Worm (Caenorhabditis elegans) whole organism, mixed stage, embryonic: ENCODE measurements around the gene bath-26.

Experiments used
- M03D4.4 ChIP-seq: sonication (generic microtip); optimal IDR thresholded peaks from 2 replicates; lab custom pipeline; 2017; ENCODE audit warnings: mild to moderate bottlenecking, missing genetic modification characterization, missing compliant biosample characterization
- bed-3 ChIP-seq: fragments of 200-800 bp; sonication (Bioruptor generic); optimal IDR thresholded peaks from 3 replicates; lab custom pipeline; 2018; ENCODE audit warnings: mild to moderate bottlenecking, missing genetic modification characterization, moderate library complexity, missing compliant biosample characterization
- blmp-1 ChIP-seq: fragments of 150-350 bp; optimal IDR thresholded peaks from 2 replicates; lab custom pipeline; 2014; ENCODE audit warnings: missing biosample characterization, missing genetic modification characterization
- ceh-39 ChIP-seq: fragments of 150-350 bp; optimal IDR thresholded peaks from 2 replicates; lab custom pipeline; 2014; ENCODE audit warnings: missing biosample characterization, missing genetic modification characterization
- ceh-43 ChIP-seq: fragments of 200-800 bp; sonication (Bioruptor generic); optimal IDR thresholded peaks from 2 replicates; lab custom pipeline; 2018; ENCODE audit warnings: mild to moderate bottlenecking, missing genetic modification characterization, moderate library complexity, missing compliant biosample characterization
- ces-1 ChIP-seq: fragments of 150-350 bp; optimal IDR thresholded peaks from 2 replicates; lab custom pipeline; 2014; ENCODE audit warnings: missing biosample characterization, missing genetic modification reagents, missing genetic modification characterization
- cnd-1 ChIP-seq: fragments of 200-800 bp; sonication (Bioruptor generic); optimal IDR thresholded peaks from 2 replicates; lab custom pipeline; 2018; ENCODE audit warnings: mild to moderate bottlenecking, missing genetic modification characterization, missing compliant biosample characterization
- drap-1 ChIP-seq: fragments of 200-800 bp; sonication (Bioruptor generic); optimal IDR thresholded peaks from 3 replicates; lab custom pipeline; 2018; ENCODE audit warnings: mild to moderate bottlenecking, missing genetic modification characterization, missing compliant biosample characterization
- elt-1 ChIP-seq: sonication (generic microtip); optimal IDR thresholded peaks from 2 replicates; lab custom pipeline; 2017; ENCODE audit warnings: missing genetic modification characterization, mild to moderate bottlenecking, missing compliant biosample characterization, antibody characterized with exemption, moderate library complexity, borderline replicate concordance; ENCODE audit not compliant: insufficient read depth
- elt-3 ChIP-seq: fragments of 150-350 bp; optimal IDR thresholded peaks from 2 replicates; lab custom pipeline; 2014; ENCODE audit warnings: missing biosample characterization, missing genetic modification characterization
- flh-1 ChIP-seq: fragments of 200-800 bp; sonication (Bioruptor generic); optimal IDR thresholded peaks from 2 replicates; lab custom pipeline; 2018; ENCODE audit warnings: mild to moderate bottlenecking, missing genetic modification characterization, moderate library complexity, missing compliant biosample characterization
- ham-2 ChIP-seq: fragments of 200-800 bp; sonication (Bioruptor generic); optimal IDR thresholded peaks from 2 replicates; lab custom pipeline; 2018; ENCODE audit warnings: mild to moderate bottlenecking, missing genetic modification characterization, missing compliant biosample characterization
- lin-13 ChIP-seq: fragments of 150-350 bp; optimal IDR thresholded peaks from 2 replicates; lab custom pipeline; 2014; ENCODE audit warnings: missing biosample characterization, missing genetic modification characterization
- lin-32 ChIP-seq: fragments of 200-800 bp; sonication (Bioruptor generic); optimal IDR thresholded peaks from 2 replicates; lab custom pipeline; 2018; ENCODE audit warnings: mild to moderate bottlenecking, missing genetic modification characterization, missing compliant biosample characterization
- lsy-2 ChIP-seq: fragments of 150-350 bp; optimal IDR thresholded peaks from 2 replicates; lab custom pipeline; 2014; ENCODE audit warnings: missing biosample characterization, missing genetic modification characterization
- mab-5 ChIP-seq: fragments of 150-350 bp; optimal IDR thresholded peaks from 2 replicates; lab custom pipeline; 2014; ENCODE audit warnings: missing biosample characterization, missing genetic modification characterization
- mep-1 ChIP-seq: fragments of 150-350 bp; optimal IDR thresholded peaks from 2 replicates; lab custom pipeline; 2017; ENCODE audit warnings: missing biosample characterization, missing genetic modification reagents, missing genetic modification characterization, inconsistent platforms
- mls-2 ChIP-seq: sonication (generic microtip); optimal IDR thresholded peaks from 2 replicates; lab custom pipeline; 2016; ENCODE audit warnings: mild to moderate bottlenecking, missing genetic modification characterization, moderate library complexity, missing compliant biosample characterization
- nhr-2 ChIP-seq: fragments of 150-350 bp; optimal IDR thresholded peaks from 2 replicates; lab custom pipeline; 2014; ENCODE audit warnings: missing biosample characterization, missing genetic modification characterization
- nhr-237 ChIP-seq: fragments of 150-350 bp; optimal IDR thresholded peaks from 2 replicates; lab custom pipeline; 2014; ENCODE audit warnings: missing biosample characterization, missing genetic modification characterization
- nhr-28 ChIP-seq: fragments of 150-350 bp; optimal IDR thresholded peaks from 2 replicates; lab custom pipeline; 2014; ENCODE audit warnings: missing biosample characterization, missing genetic modification characterization
- pha-4 ChIP-seq: fragments of 150-350 bp; optimal IDR thresholded peaks from 2 replicates; lab custom pipeline; 2018; ENCODE audit warnings: missing biosample characterization, missing genetic modification reagents, missing genetic modification characterization
- sem-2 ChIP-seq: fragments of 200-800 bp; sonication (Bioruptor generic); optimal IDR thresholded peaks from 2 replicates; lab custom pipeline; 2018; ENCODE audit warnings: mild to moderate bottlenecking, missing genetic modification characterization, missing compliant biosample characterization
- snpc-4 ChIP-seq: fragments of 150-350 bp; optimal IDR thresholded peaks from 2 replicates; lab custom pipeline; 2014; ENCODE audit warnings: missing biosample characterization, missing genetic modification characterization
- sptf-1 ChIP-seq: sonication (generic microtip); optimal IDR thresholded peaks from 2 replicates; lab custom pipeline; 2017; ENCODE audit warnings: mild to moderate bottlenecking, missing genetic modification characterization, moderate library complexity, missing compliant biosample characterization
- tbx-8 ChIP-seq: fragments of 200-800 bp; sonication (Bioruptor generic); optimal IDR thresholded peaks from 2 replicates; lab custom pipeline; 2018; ENCODE audit warnings: mild to moderate bottlenecking, missing genetic modification characterization, moderate library complexity, missing compliant biosample characterization
- unc-120 ChIP-seq: sonication (generic microtip); optimal IDR thresholded peaks from 2 replicates; lab custom pipeline; 2017; ENCODE audit warnings: missing genetic modification characterization, missing compliant biosample characterization; ENCODE audit not compliant: poor library complexity, severe bottlenecking
- unc-39 ChIP-seq: fragments of 150-350 bp; optimal IDR thresholded peaks from 2 replicates; lab custom pipeline; 2014; ENCODE audit warnings: missing biosample characterization, missing genetic modification characterization
- zip-8 ChIP-seq: fragments of 150-350 bp; optimal IDR thresholded peaks from 2 replicates; lab custom pipeline; 2014; ENCODE audit warnings: missing biosample characterization, missing genetic modification characterization
- ztf-11 ChIP-seq: fragments of 150-350 bp; optimal IDR thresholded peaks from 2 replicates; lab custom pipeline; 2014; ENCODE audit warnings: missing biosample characterization, missing genetic modification characterization

Gene bath-26

ce11 chrII:1610630-1611029 is 10.1 kb upstream of the bath-26 start, which contains the start of gene fbxa-163:
Gene fbxa-163 (minus strand): TSS chrII:1610730.
- TF ChIP-seq ces-1 (no peak), M03D4.4 (tag; lab: Kevin White, UChicago) (no peak), ceh-39 (tag; lab: Kevin White, UChicago) (no peak), blmp-1 (no peak), drap-1 (GFP tag; lab: Kevin White, UChicago) (no peak), elt-1 (no peak), lin-13 (tag; lab: Kevin White, UChicago) (no peak), pha-4 (tag; lab: Kevin White, UChicago) (no peak)

- TF ChIP-seq flh-1 (GFP tag; lab: Kevin White, UChicago), result no peak
- no peak for TF ChIP-seq lsy-2 (tag; lab: Kevin White, UChicago)
- no peak for TF ChIP-seq nhr-237 (tag; lab: Kevin White, UChicago)
Measured at ce11 chrII:1608915-1609314, 8.4 kb upstream of the bath-26 start.

DNA sequence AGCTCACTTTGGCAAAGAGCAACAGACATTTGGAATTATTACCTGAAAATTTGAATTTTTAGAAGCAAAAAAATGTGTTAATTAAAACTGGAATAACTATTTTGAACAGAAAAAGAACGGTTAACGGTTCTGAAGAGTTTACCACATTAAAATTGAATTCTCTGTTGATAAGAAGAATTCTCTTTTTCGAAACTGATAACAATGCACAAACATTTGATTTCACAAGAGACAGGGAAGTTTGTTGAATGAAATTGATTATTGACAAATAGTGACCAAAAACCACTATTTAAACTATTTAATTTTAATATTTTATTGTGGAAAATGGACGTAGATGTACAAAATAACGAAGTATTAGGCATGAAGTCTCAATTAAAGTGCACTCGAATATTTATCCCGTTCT is 7.0 kb upstream of the bath-26 start:
- TF ChIP-seq ceh-43 (no peak), elt-1 (no peak), lin-13 (tag; lab: Kevin White, UChicago) (no peak), pha-4 (tag; lab: Kevin White, UChicago) (no peak), bed-3 (no peak), nhr-2 (tag; lab: Kevin White, UChicago) (no peak), blmp-1 (no peak), mab-5 (tag; lab: Kevin White, UChicago) (no peak), zip-8 (tag; lab: Kevin White, UChicago) (no peak), lin-32 (no peak), elt-3 (tag; lab: Kevin White, UChicago) (no peak), nhr-28 (tag; lab: Kevin White, UChicago) (no peak), snpc-4 (tag; lab: Kevin White, UChicago) (no peak)

DNA sequence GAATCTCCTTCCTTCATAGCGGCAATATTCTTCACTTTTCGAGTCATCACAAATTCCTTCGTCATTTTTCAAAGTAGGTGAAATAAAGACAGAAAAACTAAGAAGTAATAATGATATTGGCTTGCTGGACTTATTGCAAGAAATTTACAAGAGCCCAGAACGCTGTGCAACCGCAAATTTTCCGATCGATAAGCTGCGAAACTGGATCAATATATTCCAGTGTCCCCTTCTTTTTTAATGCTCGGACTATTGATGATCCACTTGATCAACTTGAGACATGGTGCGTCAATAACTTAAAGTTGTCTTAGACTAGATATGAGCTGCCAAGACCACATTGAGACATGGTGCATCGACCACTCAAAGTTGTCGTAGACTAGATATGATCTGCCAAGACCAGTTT is 5.5 kb upstream of the bath-26 start, which contains the start of gene bath-33:
bath-33 (minus strand) TSS at position 101 of the 400 bp plus-strand sequence.
- TF ChIP-seq mab-5 (tag; lab: Kevin White, UChicago), result no peak
- no peak for TF ChIP-seq mls-2 (tag; lab: Kevin White, UChicago)
- no peak for TF ChIP-seq sem-2 (GFP tag; lab: Kevin White, UChicago)
- TF ChIP-seq unc-120 (tag; lab: Kevin White, UChicago), result no peak
- TF ChIP-seq ceh-43, result no peak
- TF ChIP-seq mep-1 (tag; lab: Kevin White, UChicago), result no peak
- no peak for TF ChIP-seq flh-1 (GFP tag; lab: Kevin White, UChicago)
- TF ChIP-seq tbx-8, result no peak
- no peak for TF ChIP-seq bed-3
- TF ChIP-seq pha-4 (tag; lab: Kevin White, UChicago), result no peak
- no peak for TF ChIP-seq nhr-237 (tag; lab: Kevin White, UChicago)
- no peak for TF ChIP-seq ztf-11 (tag; lab: Kevin White, UChicago)
- no peak for TF ChIP-seq cnd-1
- TF ChIP-seq elt-1, result no peak
- TF ChIP-seq, all 35 proteins: peak for 0

- TF ChIP-seq elt-1 (peak; percentile 73), unc-39 (tag; lab: Kevin White, UChicago) (no peak)
Measured at ce11 chrII:1605010-1605409, 4.4 kb upstream of the bath-26 start.

- TF ChIP-seq sptf-1 (tag; lab: Kevin White, UChicago) (no peak), pha-4 (tag; lab: Kevin White, UChicago) (no peak), ham-2 (GFP tag; lab: Kevin White, UChicago) (no peak), unc-120 (tag; lab: Kevin White, UChicago) (no peak), nhr-28 (tag; lab: Kevin White, UChicago) (no peak), sem-2 (GFP tag; lab: Kevin White, UChicago) (no peak), blmp-1 (no peak), unc-39 (tag; lab: Kevin White, UChicago) (no peak)
Measured at ce11 chrII:1603049-1603448, 2.5 kb upstream of the bath-26 start.
